Worm (Caenorhabditis elegans) whole organism, L2 larva: Measurements from ENCODE around the gene C09B8.8.
A peak's percentile ranks its signal among the peaks of the same experiment; 100 is the strongest.

Source experiments
- C34F6.9 ChIP-seq: fragments of 150-350 bp; optimal IDR thresholded peaks from 2 replicates; lab custom pipeline; 2014; ENCODE audit warnings: missing biosample characterization, missing genetic modification characterization
- F13H6.1 ChIP-seq: sonication (generic microtip); optimal IDR thresholded peaks from 2 replicates; lab custom pipeline; 2016; ENCODE audit warnings: missing genetic modification characterization, missing compliant biosample characterization
- R02D3.7 ChIP-seq: fragments of 150-350 bp; optimal IDR thresholded peaks from 2 replicates; lab custom pipeline; 2014; ENCODE audit warnings: missing biosample characterization, missing genetic modification characterization
- Y55F3AM.14 ChIP-seq: fragments of 200-800 bp; sonication (Bioruptor generic); optimal IDR thresholded peaks from 2 replicates; lab custom pipeline; 2018; ENCODE audit warnings: mild to moderate bottlenecking, missing genetic modification characterization, missing compliant biosample characterization
- aly-2 ChIP-seq: fragments of 150-350 bp; optimal IDR thresholded peaks from 2 replicates; lab custom pipeline; 2014; ENCODE audit warnings: missing biosample characterization, missing genetic modification characterization
- ama-1 ChIP-seq: fragments of 150-350 bp; optimal IDR thresholded peaks from 2 replicates; lab custom pipeline; 2018; ENCODE audit warnings: inconsistent platforms
- blmp-1 ChIP-seq: sonication (generic microtip); optimal IDR thresholded peaks from 2 replicates; lab custom pipeline; 2017; ENCODE audit warnings: missing genetic modification characterization, mild to moderate bottlenecking, missing compliant biosample characterization, antibody characterized with exemption, moderate library complexity; ENCODE audit not compliant: insufficient read depth
- ceh-16 ChIP-seq: fragments of 150-350 bp; optimal IDR thresholded peaks from 2 replicates; lab custom pipeline; 2014; ENCODE audit warnings: missing biosample characterization, missing genetic modification characterization
- crh-2 ChIP-seq: sonication (generic microtip); optimal IDR thresholded peaks from 2 replicates; lab custom pipeline; 2017; ENCODE audit warnings: missing biosample characterization, missing genetic modification characterization
- elt-1 ChIP-seq: fragments of 150-350 bp; optimal IDR thresholded peaks from 2 replicates; lab custom pipeline; 2014; ENCODE audit warnings: missing biosample characterization, missing genetic modification characterization
- elt-3 ChIP-seq: sonication (generic microtip); optimal IDR thresholded peaks from 2 replicates; lab custom pipeline; 2017; ENCODE audit warnings: missing biosample characterization, missing genetic modification characterization
- fos-1 ChIP-seq: fragments of 150-350 bp; optimal IDR thresholded peaks from 2 replicates; lab custom pipeline; 2014; ENCODE audit warnings: missing biosample characterization, missing genetic modification characterization
- gmeb-1 ChIP-seq: fragments of 150-350 bp; optimal IDR thresholded peaks from 2 replicates; lab custom pipeline; 2014; ENCODE audit warnings: missing biosample characterization, missing genetic modification characterization
- lin-13 ChIP-seq: fragments of 150-350 bp; optimal IDR thresholded peaks from 2 replicates; lab custom pipeline; 2014; ENCODE audit warnings: missing biosample characterization, missing genetic modification reagents, missing genetic modification characterization
- lin-39 ChIP-seq: fragments of 150-350 bp; optimal IDR thresholded peaks from 2 replicates; lab custom pipeline; 2014; ENCODE audit warnings: missing biosample characterization, missing genetic modification reagents, missing genetic modification characterization
- lsy-2 ChIP-seq, 2 experiments: fragments of 150-350 bp in 1 of 2; sonication (generic microtip) in 1 of 2; optimal IDR thresholded peaks; 2 replicates each; lab custom pipeline; 2014 to 2017; ENCODE audit warnings: missing biosample characterization in 2 of 2, missing genetic modification characterization in 2 of 2
- mab-5 ChIP-seq: fragments of 150-350 bp; optimal IDR thresholded peaks from 2 replicates; lab custom pipeline; 2014; ENCODE audit warnings: missing biosample characterization, missing genetic modification characterization
- mbf-1 ChIP-seq: sonication (generic microtip); optimal IDR thresholded peaks from 2 replicates; lab custom pipeline; 2017; ENCODE audit warnings: missing biosample characterization, missing genetic modification characterization
- mdl-1 ChIP-seq, 2 experiments: fragments of 150-350 bp in 1 of 2; sonication (generic microtip) in 1 of 2; optimal IDR thresholded peaks; 2 replicates each; lab custom pipeline; 2017; ENCODE audit warnings: missing biosample characterization in 2 of 2, missing genetic modification characterization in 2 of 2
- nhr-10 ChIP-seq: sonication (generic microtip); optimal IDR thresholded peaks from 2 replicates; lab custom pipeline; 2017; ENCODE audit warnings: missing biosample characterization, missing genetic modification characterization
- nhr-11 ChIP-seq: fragments of 150-350 bp; optimal IDR thresholded peaks from 2 replicates; lab custom pipeline; 2014; ENCODE audit warnings: missing biosample characterization, missing genetic modification characterization
- nhr-129 ChIP-seq: fragments of 150-350 bp; optimal IDR thresholded peaks from 2 replicates; lab custom pipeline; 2014; ENCODE audit warnings: missing biosample characterization, missing genetic modification characterization
- nhr-21 ChIP-seq: fragments of 150-350 bp; optimal IDR thresholded peaks from 2 replicates; lab custom pipeline; 2014; ENCODE audit warnings: missing biosample characterization, missing genetic modification characterization
- nhr-23 ChIP-seq: fragments of 150-350 bp; optimal IDR thresholded peaks from 2 replicates; lab custom pipeline; 2014; ENCODE audit warnings: missing biosample characterization, missing genetic modification reagents, missing genetic modification characterization
- nhr-237 ChIP-seq: fragments of 150-350 bp; optimal IDR thresholded peaks from 2 replicates; lab custom pipeline; 2014; ENCODE audit warnings: missing biosample characterization, missing genetic modification characterization
- nhr-25 ChIP-seq: fragments of 150-350 bp; sonication (generic microtip); optimal IDR thresholded peaks from 3 replicates; lab custom pipeline; 2014; ENCODE audit warnings: missing biosample characterization, missing genetic modification characterization
- nhr-77 ChIP-seq: fragments of 150-350 bp; optimal IDR thresholded peaks from 2 replicates; lab custom pipeline; 2014; ENCODE audit warnings: missing biosample characterization, missing genetic modification characterization
- peb-1 ChIP-seq: fragments of 150-350 bp; optimal IDR thresholded peaks from 2 replicates; lab custom pipeline; 2014; ENCODE audit warnings: missing biosample characterization, missing genetic modification characterization
- sem-4 ChIP-seq: fragments of 150-350 bp; optimal IDR thresholded peaks from 2 replicates; lab custom pipeline; 2014; ENCODE audit warnings: missing biosample characterization, missing genetic modification reagents, missing genetic modification characterization
- skn-1 ChIP-seq: sonication (generic microtip); optimal IDR thresholded peaks from 2 replicates; lab custom pipeline; 2017; ENCODE audit warnings: missing biosample characterization, missing genetic modification characterization
- sma-9 ChIP-seq, 2 experiments: fragments of 150-350 bp in 1 of 2; sonication (generic microtip) in 1 of 2; optimal IDR thresholded peaks; 2 replicates each; lab custom pipeline; 2014 to 2016; ENCODE audit warnings: missing genetic modification characterization in 2 of 2, mild to moderate bottlenecking in 1 of 2, missing biosample characterization in 1 of 2, missing compliant biosample characterization in 1 of 2, missing genetic modification reagents in 1 of 2, moderate library complexity in 1 of 2
- snpc-4 ChIP-seq: fragments of 150-350 bp; optimal IDR thresholded peaks from 2 replicates; lab custom pipeline; 2014; ENCODE audit warnings: missing biosample characterization, missing genetic modification characterization
- unc-39 ChIP-seq: fragments of 150-350 bp; optimal IDR thresholded peaks from 2 replicates; lab custom pipeline; 2014; ENCODE audit warnings: missing biosample characterization, missing genetic modification characterization
- unc-55 ChIP-seq: fragments of 150-350 bp; sonication (generic microtip); optimal IDR thresholded peaks from 3 replicates; lab custom pipeline; 2014; ENCODE audit warnings: missing biosample characterization, missing genetic modification reagents, missing genetic modification characterization
- unc-62 ChIP-seq: fragments of 150-350 bp; optimal IDR thresholded peaks from 2 replicates; lab custom pipeline; 2014; ENCODE audit warnings: missing biosample characterization, missing genetic modification reagents, missing genetic modification characterization
- ztf-1 ChIP-seq: fragments of 200-800 bp; sonication (Bioruptor generic); conservative IDR thresholded peaks from 2 replicates; pipeline ENCODE4 v1.3.6; 2022; ENCODE audit warnings: missing genetic modification characterization, missing compliant biosample characterization
- ztf-11 ChIP-seq: sonication (generic microtip); optimal IDR thresholded peaks from 2 replicates; lab custom pipeline; 2017; ENCODE audit warnings: missing biosample characterization, missing genetic modification characterization
- ztf-4 ChIP-seq: fragments of 150-350 bp; optimal IDR thresholded peaks from 2 replicates; lab custom pipeline; 2014; ENCODE audit warnings: missing biosample characterization, missing genetic modification characterization

C09B8.8 gene

ce11 chrX:6019886-6020469, 4.7 kb downstream of the C09B8.8 start, which contains the start of gene C09B8.4:
TSS of gene C09B8.4 (minus strand) at chrX:6019936.
- TF ChIP-seq elt-3 (no peak), lin-13 (GFP tag; lab: Kevin White, UChicago) (no peak), nhr-77 (tag; lab: Kevin White, UChicago) (no peak), lsy-2 (tag; optimal IDR thresholded peaks at IDR 0.05; lab: Kevin White, UChicago) (peak in 1 of 2 experiments; percentile 26), aly-2 (tag; lab: Kevin White, UChicago) (no peak), mbf-1 (tag; lab: Kevin White, UChicago) (no peak), mdl-1 (tag; optimal IDR thresholded peaks at IDR 0.05; lab: Kevin White, UChicago) (no peak), gmeb-1 (tag; lab: Kevin White, UChicago) (no peak), ama-1 (no peak), unc-55 (GFP tag; lab: Kevin White, UChicago) (no peak), nhr-129 (tag; lab: Kevin White, UChicago) (peak; percentile 61), peb-1 (tag; lab: Kevin White, UChicago) (no peak), sma-9 (GFP tag; optimal IDR thresholded peaks at IDR 0.05; lab: Kevin White, UChicago) (peak; percentile 71), sma-9 (tag; optimal IDR thresholded peaks at IDR 0.05; lab: Kevin White, UChicago) (no peak), F13H6.1 (tag; lab: Kevin White, UChicago) (peak; percentile 65), crh-2 (tag; lab: Kevin White, UChicago) (peak; percentile 13), nhr-11 (no peak), blmp-1 (tag; lab: Kevin White, UChicago) (no peak), nhr-25 (tag; lab: Kevin White, UChicago) (no peak), ztf-4 (no peak), nhr-21 (tag; lab: Kevin White, UChicago) (no peak), skn-1 (tag; lab: Kevin White, UChicago) (no peak), C34F6.9 (tag; lab: Kevin White, UChicago) (no peak), ztf-1 (GFP tag; lab: Robert Waterston, UW) (no peak)

DNA sequence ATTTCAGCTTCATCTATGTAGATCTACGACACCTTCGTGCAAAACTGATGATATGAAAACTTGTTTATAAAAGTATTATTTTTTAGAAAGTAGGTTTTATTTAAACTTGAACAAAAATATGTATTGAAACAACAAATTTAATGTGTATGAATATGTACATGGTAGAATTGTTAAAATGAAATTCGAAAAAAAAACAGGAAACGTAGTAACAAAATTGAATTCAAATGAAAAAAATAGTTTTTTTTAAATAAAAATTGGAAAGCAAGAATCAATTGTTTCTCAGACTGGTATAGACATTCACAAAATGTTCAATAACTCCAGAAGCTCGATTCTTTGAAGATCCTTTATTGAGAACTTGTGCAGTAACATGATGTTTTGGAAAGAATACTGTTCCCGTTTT, 5.5 kb downstream of the C09B8.8 start:
- TF ChIP-seq unc-62 (GFP tag; lab: Kevin White, UChicago) (no peak), mbf-1 (tag; lab: Kevin White, UChicago) (no peak), Y55F3AM.14 (GFP tag; lab: Kevin White, UChicago) (no peak), unc-55 (GFP tag; lab: Kevin White, UChicago) (no peak), fos-1 (tag; lab: Kevin White, UChicago) (no peak), ztf-11 (tag; lab: Kevin White, UChicago) (no peak)

ce11 chrX:6022469-6022868, 7.2 kb downstream of the C09B8.8 start, which contains the start of gene lelo-3:
TSS of gene lelo-3 (minus strand) at chrX:6022569.
- TF ChIP-seq R02D3.7 (tag; lab: Kevin White, UChicago), result no peak
- TF ChIP-seq lin-39 (tag; lab: Kevin White, UChicago), result no peak
- TF ChIP-seq ceh-16 (tag; lab: Kevin White, UChicago), result no peak
- TF ChIP-seq skn-1 (tag; lab: Kevin White, UChicago), result no peak
- no peak for TF ChIP-seq fos-1 (tag; lab: Kevin White, UChicago)
- TF ChIP-seq C34F6.9 (tag; lab: Kevin White, UChicago), result no peak
- TF ChIP-seq ztf-1 (GFP tag; lab: Robert Waterston, UW), result no peak
- no peak for TF ChIP-seq snpc-4 (tag; lab: Kevin White, UChicago)
- no peak for TF ChIP-seq elt-1 (tag; lab: Kevin White, UChicago)
- TF ChIP-seq sem-4 (tag; lab: Kevin White, UChicago), result no peak
- no peak for TF ChIP-seq nhr-23 (tag; lab: Kevin White, UChicago)
- TF ChIP-seq F13H6.1 (tag; lab: Kevin White, UChicago), result no peak

ce11 chrX:6024977-6025376, 9.7 kb downstream of the C09B8.8 start:
- no peak for TF ChIP-seq unc-39
- TF ChIP-seq nhr-21 (tag; lab: Kevin White, UChicago), result no peak
- no peak for TF ChIP-seq nhr-237 (tag; lab: Kevin White, UChicago)
- no peak for TF ChIP-seq sem-4 (tag; lab: Kevin White, UChicago)
- TF ChIP-seq blmp-1 (tag; lab: Kevin White, UChicago), result no peak
- no peak for TF ChIP-seq nhr-11
- no peak for TF ChIP-seq skn-1 (tag; lab: Kevin White, UChicago)
- no peak for TF ChIP-seq ama-1
- no peak for TF ChIP-seq elt-3
- peak; percentile 52 for TF ChIP-seq crh-2 (tag; lab: Kevin White, UChicago)
- TF ChIP-seq ztf-1 (GFP tag; lab: Robert Waterston, UW), result no peak
- no peak for TF ChIP-seq C34F6.9 (tag; lab: Kevin White, UChicago)
- TF ChIP-seq nhr-129 (tag; lab: Kevin White, UChicago), result peak; percentile 14
- no peak for TF ChIP-seq R02D3.7 (tag; lab: Kevin White, UChicago)
- no peak for TF ChIP-seq mab-5 (tag; lab: Kevin White, UChicago)
- TF ChIP-seq gmeb-1 (tag; lab: Kevin White, UChicago), result no peak
- peak; percentile 83 for TF ChIP-seq fos-1 (tag; lab: Kevin White, UChicago)
- TF ChIP-seq F13H6.1 (tag; lab: Kevin White, UChicago), result peak; percentile 10
- TF ChIP-seq sma-9 (GFP tag; optimal IDR thresholded peaks at IDR 0.05; lab: Kevin White, UChicago), result peak; percentile 60
- no peak for TF ChIP-seq sma-9 (tag; optimal IDR thresholded peaks at IDR 0.05; lab: Kevin White, UChicago)
- no peak for TF ChIP-seq nhr-10
- no peak for TF ChIP-seq ztf-4
- TF ChIP-seq Y55F3AM.14 (GFP tag; lab: Kevin White, UChicago), result no peak
- TF ChIP-seq snpc-4 (tag; lab: Kevin White, UChicago), result no peak
